Fruit fly (Drosophila melanogaster): ENCODE results near the gene capt.

capt gene

dm6 chr2L:1135495-1135894 is 22.6 kb downstream of the capt start (continued):
- TF ChIP-seq onecut (GFP tag; IDR thresholded peaks at IDR 0.05) (no peak), fd102C (GFP tag; optimal IDR thresholded peaks at IDR 0.05) (no peak), CG12219 (GFP tag; optimal IDR thresholded peaks at IDR 0.05) (no peak), Eip74EF (GFP tag; optimal IDR thresholded peaks at IDR 0.05) (no peak), inv (GFP tag; IDR thresholded peaks at IDR 0.05; ENCODE audit: partially characterized antibody) (no peak), mam (GFP tag; optimal IDR thresholded peaks at IDR 0.05) (no peak), dmrt99B (tag; optimal IDR thresholded peaks at IDR 0.05) (peak; percentile 17), Sox102F (GFP tag; optimal IDR thresholded peaks at IDR 0.05) (peak; percentile 40), PHDP (tag; optimal IDR thresholded peaks at IDR 0.05) (peak; percentile 35), Dek (tag; optimal IDR thresholded peaks at IDR 0.05) (peak; percentile 29), Lim3 (GFP tag; IDR thresholded peaks at IDR 0.05) (no peak), CG32772 (GFP tag; IDR thresholded peaks at IDR 0.05) (no peak), CG10959 (GFP tag; IDR thresholded peaks at IDR 0.05) (no peak), CG33557 (GFP tag; optimal IDR thresholded peaks at IDR 0.05) (no peak), CG8944 (GFP tag; optimal IDR thresholded peaks at IDR 0.05) (no peak), bab2 (GFP tag; optimal IDR thresholded peaks at IDR 0.05) (no peak), kni (GFP tag; optimal IDR thresholded peaks at IDR 0.05) (no peak), sna (GFP tag; IDR thresholded peaks at IDR 0.05; ENCODE audit: partially characterized antibody) (no peak), CG30431 (GFP tag; optimal IDR thresholded peaks at IDR 0.05) (no peak), Hmx (GFP tag; optimal IDR thresholded peaks at IDR 0.05) (no peak), CoRest (tag; optimal IDR thresholded peaks at IDR 0.05) (peak; percentile 15), CG17328 (GFP tag; IDR thresholded peaks at IDR 0.05) (no peak), CG1529 (GFP tag; optimal IDR thresholded peaks at IDR 0.05) (no peak), CG17568 (GFP tag; optimal IDR thresholded peaks at IDR 0.05) (no peak), wdn (GFP tag; IDR thresholded peaks at IDR 0.05) (no peak), Hey (tag; optimal IDR thresholded peaks at IDR 0.05) (no peak), CG13894 (tag; optimal IDR thresholded peaks at IDR 0.05) (no peak), CG12155 (GFP tag; optimal IDR thresholded peaks at IDR 0.05) (no peak), slbo (GFP tag; IDR thresholded peaks at IDR 0.05) (peak; percentile 32; the same call in 1 of the 2 replicates), Awh (GFP tag; IDR thresholded peaks at IDR 0.05) (no peak), stc (GFP tag; IDR thresholded peaks at IDR 0.05) (no peak), knrl (GFP tag; IDR thresholded peaks at IDR 0.05; ENCODE audit: partially characterized antibody) (no peak), sob (GFP tag; IDR thresholded peaks at IDR 0.05) (no peak), bcd (GFP tag; optimal IDR thresholded peaks at IDR 0.05) (peak; percentile 22), CG8924 (tag; optimal IDR thresholded peaks at IDR 0.05) (peak; percentile 44), CG30020 (tag; optimal IDR thresholded peaks at IDR 0.05) (no peak), pb (GFP tag; optimal IDR thresholded peaks at IDR 0.05) (no peak), MESR4 (GFP tag; optimal IDR thresholded peaks at IDR 0.05) (no peak), CG9727 (GFP tag; optimal IDR thresholded peaks at IDR 0.05) (peak; percentile 29), Max (GFP tag; optimal IDR thresholded peaks at IDR 0.05) (no peak), CG34224 (GFP tag; IDR thresholded peaks at IDR 0.05; ENCODE audit: partially characterized antibody) (no peak), gfzf (GFP tag; optimal IDR thresholded peaks at IDR 0.05) (no peak), lbe (GFP tag; optimal IDR thresholded peaks at IDR 0.05) (no peak), CG10274 (GFP tag; optimal IDR thresholded peaks at IDR 0.05) (no peak), en (GFP tag; optimal IDR thresholded peaks at IDR 0.05) (no peak), CG11560 (tag; IDR thresholded peaks at IDR 0.05) (no peak), Six4 (GFP tag; optimal IDR thresholded peaks at IDR 0.05) (no peak), MBD-R2 (GFP tag; IDR thresholded peaks at IDR 0.05) (no peak), CG5245 (GFP tag; optimal IDR thresholded peaks at IDR 0.05) (no peak), CG6654 (GFP tag; optimal IDR thresholded peaks at IDR 0.05) (no peak), CG9797 (GFP tag; optimal IDR thresholded peaks at IDR 0.05) (no peak), CG1024 (GFP tag; IDR thresholded peaks at IDR 0.05) (no peak)
